Worm (Caenorhabditis elegans) whole organism, L1 larva: ENCODE measurements around the gene frpr-21.

Source experiments
- C04F5.9 ChIP-seq: sonication (generic microtip); optimal IDR thresholded peaks from 2 replicates; lab custom pipeline; 2016; ENCODE audit warnings: missing genetic modification characterization, missing compliant biosample characterization
- C16A3.4 ChIP-seq: fragments of 150-350 bp; optimal IDR thresholded peaks from 2 replicates; lab custom pipeline; 2014; ENCODE audit warnings: missing biosample characterization, missing genetic modification characterization
- C34B4.2 ChIP-seq: sonication (generic microtip); optimal IDR thresholded peaks from 2 replicates; lab custom pipeline; 2017; ENCODE audit warnings: mild to moderate bottlenecking, missing genetic modification characterization, missing compliant biosample characterization
- F16B12.6 ChIP-seq: fragments of 150-350 bp; optimal IDR thresholded peaks from 2 replicates; lab custom pipeline; 2014; ENCODE audit warnings: missing biosample characterization, missing genetic modification characterization
- alr-1 ChIP-seq: fragments of 200-800 bp; sonication (Bioruptor generic); optimal IDR thresholded peaks from 2 replicates; lab custom pipeline; 2018; ENCODE audit warnings: borderline replicate concordance, mild to moderate bottlenecking, missing genetic modification characterization, missing compliant biosample characterization
- ama-1 ChIP-seq: fragments of 150-350 bp; optimal IDR thresholded peaks from 2 replicates; lab custom pipeline; 2014
- ceh-63 ChIP-seq: fragments of 200-800 bp; sonication (Bioruptor generic); optimal IDR thresholded peaks from 2 replicates; lab custom pipeline; 2018; ENCODE audit warnings: mild to moderate bottlenecking, missing genetic modification characterization, missing compliant biosample characterization
- ceh-82 ChIP-seq, 3 experiments: fragments of 150-350 bp in 1 of 3; sonication (generic microtip) in 2 of 3; optimal IDR thresholded peaks; 2 replicates each; lab custom pipeline; 2014 to 2017; ENCODE audit warnings: missing biosample characterization in 3 of 3, missing genetic modification characterization in 3 of 3
- ceh-90 ChIP-seq: sonication (generic microtip); optimal IDR thresholded peaks from 2 replicates; lab custom pipeline; 2016; ENCODE audit warnings: missing genetic modification characterization, missing compliant biosample characterization
- dsc-1 ChIP-seq: sonication (generic microtip); optimal IDR thresholded peaks from 2 replicates; lab custom pipeline; 2016; ENCODE audit warnings: mild to moderate bottlenecking, missing genetic modification characterization, missing compliant biosample characterization
- efl-1 ChIP-seq, 4 experiments: fragments of 150-350 bp; optimal IDR thresholded peaks in 3 of 4; peaks in 1 of 4; 1 replicate in 1 of 4; 2 replicates in 3 of 4; lab custom pipeline; 2014; ENCODE audit warnings: missing biosample characterization in 2 of 4, missing genetic modification characterization in 2 of 4, missing genetic modification reagents in 2 of 4
- egl-13 ChIP-seq: sonication (generic microtip); optimal IDR thresholded peaks from 2 replicates; lab custom pipeline; 2016; ENCODE audit warnings: missing genotype, missing genetic modification reagents, missing genetic modification characterization, missing compliant biosample characterization
- egl-27 ChIP-seq, 2 experiments: fragments of 150-350 bp in 1 of 2; sonication (generic microtip); optimal IDR thresholded peaks; 3 replicates each; lab custom pipeline; 2017 to 2018; ENCODE audit warnings: missing biosample characterization in 2 of 2, missing genetic modification characterization in 2 of 2, missing genetic modification reagents in 2 of 2
- elt-2 ChIP-seq: sonication (generic microtip); optimal IDR thresholded peaks from 2 replicates; lab custom pipeline; 2016; ENCODE audit warnings: missing genetic modification characterization, mild to moderate bottlenecking, inconsistent platforms, missing compliant biosample characterization, missing genetic modification reagents
- elt-3 ChIP-seq, 6 experiments: fragments of 150-350 bp in 1 of 6; sonication (generic microtip); optimal IDR thresholded peaks; 2 replicates each; lab custom pipeline; 2017 to 2018; ENCODE audit warnings: missing biosample characterization in 6 of 6, missing genetic modification characterization in 6 of 6, inconsistent platforms in 1 of 6
- ets-5 ChIP-seq: fragments of 200-800 bp; sonication (Bioruptor generic); IDR thresholded peaks from 2 replicates; pipeline ENCODE4 v1.3.6; 2022; ENCODE audit warnings: missing genetic modification characterization, missing compliant biosample characterization
- fkh-4 ChIP-seq: sonication (generic microtip); optimal IDR thresholded peaks from 2 replicates; lab custom pipeline; 2016; ENCODE audit warnings: missing compliant biosample characterization, missing genetic modification characterization, borderline replicate concordance
- fkh-8 ChIP-seq: sonication (generic microtip); optimal IDR thresholded peaks from 2 replicates; lab custom pipeline; 2016; ENCODE audit warnings: mild to moderate bottlenecking, missing genetic modification characterization, missing compliant biosample characterization
- fos-1 ChIP-seq: fragments of 150-350 bp; optimal IDR thresholded peaks from 2 replicates; lab custom pipeline; 2014; ENCODE audit warnings: missing biosample characterization, missing genetic modification characterization
- grh-1 ChIP-seq: fragments of 200-800 bp; sonication (Bioruptor generic); IDR thresholded peaks from 2 replicates; pipeline ENCODE4 v1.3.6; 2022; ENCODE audit warnings: missing genetic modification reagents, missing genetic modification characterization, missing compliant biosample characterization
- hlh-17 ChIP-seq: fragments of 200-800 bp; sonication (Bioruptor generic); optimal IDR thresholded peaks from 2 replicates; lab custom pipeline; 2018; ENCODE audit warnings: missing genetic modification characterization, mild to moderate bottlenecking, missing compliant biosample characterization, moderate library complexity, borderline replicate concordance
- hpl-2 ChIP-seq: fragments of 150-350 bp; optimal IDR thresholded peaks from 2 replicates; lab custom pipeline; 2014; ENCODE audit warnings: missing biosample characterization, missing genetic modification reagents, missing genetic modification characterization
- irx-1 ChIP-seq: sonication (generic microtip); optimal IDR thresholded peaks from 2 replicates; lab custom pipeline; 2016; ENCODE audit warnings: missing genetic modification characterization, missing compliant biosample characterization
- isw-1 ChIP-seq: fragments of 200-800 bp; sonication (Bioruptor generic); IDR thresholded peaks from 2 replicates; pipeline ENCODE4 v1.3.6; 2022; ENCODE audit warnings: missing genetic modification characterization, missing compliant biosample characterization
- lin-14 ChIP-seq: fragments of 200-800 bp; sonication (Bioruptor generic); optimal IDR thresholded peaks from 2 replicates; lab custom pipeline; 2018; ENCODE audit warnings: mild to moderate bottlenecking, missing genetic modification characterization, moderate library complexity, missing compliant biosample characterization
- lsy-2 ChIP-seq, 2 experiments: fragments of 150-350 bp; optimal IDR thresholded peaks; 2 replicates each; lab custom pipeline; 2014; ENCODE audit warnings: missing biosample characterization in 2 of 2, missing genetic modification characterization in 2 of 2
- mab-9 ChIP-seq: fragments of 200-800 bp; sonication (Bioruptor generic); IDR thresholded peaks from 2 replicates; pipeline ENCODE4 v1.3.6; 2022; ENCODE audit warnings: missing genetic modification reagents, missing genetic modification characterization, missing compliant biosample characterization
- mdl-1 ChIP-seq, 2 experiments: fragments of 150-350 bp; optimal IDR thresholded peaks; 2 replicates each; lab custom pipeline; 2014 to 2017; ENCODE audit warnings: missing biosample characterization in 2 of 2, missing genetic modification characterization in 2 of 2, inconsistent platforms in 1 of 2
- nhr-12 ChIP-seq: sonication (generic microtip); optimal IDR thresholded peaks from 2 replicates; lab custom pipeline; 2017; ENCODE audit warnings: missing biosample characterization, missing genetic modification characterization
- nhr-19 ChIP-seq: fragments of 200-800 bp; sonication (Bioruptor generic); conservative IDR thresholded peaks from 2 replicates; pipeline ENCODE4 v1.3.6; 2022; ENCODE audit warnings: missing genetic modification characterization, missing compliant biosample characterization
- nhr-20 ChIP-seq: sonication (generic microtip); optimal IDR thresholded peaks from 2 replicates; lab custom pipeline; 2016; ENCODE audit warnings: mild to moderate bottlenecking, missing genetic modification characterization, missing compliant biosample characterization
- nhr-28 ChIP-seq: fragments of 150-350 bp; optimal IDR thresholded peaks from 2 replicates; lab custom pipeline; 2014; ENCODE audit warnings: missing biosample characterization, missing genetic modification characterization
- nhr-71 ChIP-seq: sonication (generic microtip); optimal IDR thresholded peaks from 2 replicates; lab custom pipeline; 2016; ENCODE audit warnings: mild to moderate bottlenecking, missing genetic modification characterization, moderate library complexity, missing compliant biosample characterization
- nhr-84 ChIP-seq: sonication (generic microtip); optimal IDR thresholded peaks from 2 replicates; lab custom pipeline; 2017; ENCODE audit warnings: missing biosample characterization, missing genetic modification characterization
- pag-3 ChIP-seq: sonication (generic microtip); optimal IDR thresholded peaks from 2 replicates; lab custom pipeline; 2017; ENCODE audit warnings: missing genetic modification characterization, mild to moderate bottlenecking, missing compliant biosample characterization, antibody characterized with exemption, borderline replicate concordance; ENCODE audit not compliant: insufficient read depth
- pax-3 ChIP-seq: fragments of 200-800 bp; sonication (Bioruptor generic); optimal IDR thresholded peaks from 2 replicates; lab custom pipeline; 2018; ENCODE audit warnings: mild to moderate bottlenecking, missing genetic modification characterization, moderate library complexity, missing compliant biosample characterization
- rnt-1 ChIP-seq: sonication (generic microtip); optimal IDR thresholded peaks from 2 replicates; lab custom pipeline; 2016; ENCODE audit warnings: mild to moderate bottlenecking, missing genetic modification characterization, moderate library complexity, missing compliant biosample characterization
- skn-1 ChIP-seq: fragments of 150-350 bp; optimal IDR thresholded peaks from 2 replicates; lab custom pipeline; 2014; ENCODE audit warnings: missing biosample characterization, missing genetic modification characterization
- snpc-4 ChIP-seq: fragments of 150-350 bp; optimal IDR thresholded peaks from 2 replicates; lab custom pipeline; 2014; ENCODE audit warnings: missing biosample characterization, missing genetic modification characterization
- snu-23 ChIP-seq: sonication (generic microtip); optimal IDR thresholded peaks from 2 replicates; lab custom pipeline; 2016; ENCODE audit warnings: missing genetic modification characterization, missing compliant biosample characterization
- sptf-1 ChIP-seq: fragments of 150-350 bp; optimal IDR thresholded peaks from 2 replicates; lab custom pipeline; 2014; ENCODE audit warnings: missing biosample characterization, missing genetic modification characterization
- swsn-7 ChIP-seq: sonication (generic microtip); optimal IDR thresholded peaks from 2 replicates; lab custom pipeline; 2016; ENCODE audit warnings: missing genetic modification characterization, missing compliant biosample characterization
- unc-30 ChIP-seq: sonication (generic microtip); optimal IDR thresholded peaks from 2 replicates; lab custom pipeline; 2017; ENCODE audit warnings: missing biosample characterization, missing genetic modification characterization
- unc-62 ChIP-seq: fragments of 150-350 bp; optimal IDR thresholded peaks from 2 replicates; lab custom pipeline; 2014; ENCODE audit warnings: missing biosample characterization, missing genetic modification reagents, missing genetic modification characterization
- unc-86 ChIP-seq: sonication (generic microtip); optimal IDR thresholded peaks from 2 replicates; lab custom pipeline; 2016; ENCODE audit warnings: missing genetic modification characterization, missing compliant biosample characterization
- unc-98 ChIP-seq: fragments of 200-800 bp; sonication (Bioruptor generic); IDR thresholded peaks from 2 replicates; pipeline ENCODE4 v1.3.6; 2022; ENCODE audit warnings: missing genetic modification characterization, missing compliant biosample characterization
- vab-15 ChIP-seq: sonication (generic microtip); optimal IDR thresholded peaks from 2 replicates; lab custom pipeline; 2017; ENCODE audit warnings: missing genotype, mild to moderate bottlenecking, missing genetic modification characterization, missing compliant biosample characterization
- xbp-1 ChIP-seq: sonication (generic microtip); optimal IDR thresholded peaks from 2 replicates; lab custom pipeline; 2016; ENCODE audit warnings: missing genetic modification characterization, missing compliant biosample characterization
- zag-1 ChIP-seq: fragments of 150-350 bp; optimal IDR thresholded peaks from 2 replicates; lab custom pipeline; 2014; ENCODE audit warnings: missing biosample characterization, missing genetic modification characterization
- zip-4 ChIP-seq: fragments of 200-800 bp; sonication (Bioruptor generic); optimal IDR thresholded peaks from 2 replicates; lab custom pipeline; 2018; ENCODE audit warnings: mild to moderate bottlenecking, missing genetic modification characterization, moderate library complexity, missing compliant biosample characterization
- ztf-11 ChIP-seq, 2 experiments: sonication (generic microtip); optimal IDR thresholded peaks; 2 replicates each; lab custom pipeline; 2016 to 2017; ENCODE audit warnings: missing genetic modification characterization in 2 of 2, missing biosample characterization in 1 of 2, missing compliant biosample characterization in 1 of 2

frpr-21 gene

ce11 chrII:10384680-10385383 lies 37.0 kb downstream of the frpr-21 start, which contains the start of gene ztf-27:
Gene ztf-27 (plus strand): TSS chrII:10385333.
- no peak for TF ChIP-seq ztf-11 (tag; optimal IDR thresholded peaks at IDR 0.05; lab: Kevin White, UChicago)
- TF ChIP-seq unc-98 (GFP tag; lab: Robert Waterston, UW): no peak
- TF ChIP-seq sptf-1 (tag; lab: Kevin White, UChicago): no peak
- TF ChIP-seq ets-5 (GFP tag; lab: Robert Waterston, UW): no peak
- no peak for TF ChIP-seq ceh-90 (tag; lab: Kevin White, UChicago)
- TF ChIP-seq snu-23 (GFP tag; lab: Kevin White, UChicago): peak; percentile 53
- TF ChIP-seq lin-14 (GFP tag; lab: Kevin White, UChicago): peak; percentile 69
- TF ChIP-seq ama-1 (lab: Kevin White, UChicago): no peak
- TF ChIP-seq nhr-28: no peak
- no peak for TF ChIP-seq ceh-63 (GFP tag; lab: Kevin White, UChicago)
- TF ChIP-seq hpl-2: no peak
- TF ChIP-seq mab-9 (GFP tag; lab: Robert Waterston, UW): no peak
- no peak for TF ChIP-seq nhr-12 (tag; lab: Kevin White, UChicago)
- no peak for TF ChIP-seq C34B4.2 (tag; lab: Kevin White, UChicago)
- TF ChIP-seq zag-1 (tag; lab: Kevin White, UChicago): no peak
- TF ChIP-seq nhr-19 (GFP tag; lab: Robert Waterston, UW): peak; percentile 37
- peak; percentile 18 to 22 for TF ChIP-seq efl-1 (optimal IDR thresholded peaks at IDR 0.05; lab: Kevin White, UChicago)
- TF ChIP-seq efl-1 (GFP tag; optimal IDR thresholded peaks at IDR 0.05 in 1 of 2; lab: Kevin White, UChicago): peak in 1 of 2 experiments; percentile 92
- TF ChIP-seq nhr-71 (tag; lab: Kevin White, UChicago): peak; percentile 62
- TF ChIP-seq xbp-1 (tag; lab: Kevin White, UChicago): peak; percentile 1
- no peak for TF ChIP-seq isw-1 (GFP tag; lab: Robert Waterston, UW)
- TF ChIP-seq fkh-8 (tag; lab: Kevin White, UChicago): no peak
- no peak for TF ChIP-seq egl-13 (tag; lab: Kevin White, UChicago)
- TF ChIP-seq lsy-2 (tag; optimal IDR thresholded peaks at IDR 0.05; lab: Kevin White, UChicago): peak in 1 of 2 experiments; percentile 54
- no peak for TF ChIP-seq unc-62 (GFP tag; lab: Kevin White, UChicago)
- no peak for TF ChIP-seq C16A3.4 (tag; lab: Kevin White, UChicago)
- TF ChIP-seq skn-1 (tag; lab: Kevin White, UChicago): peak; percentile 30
- no peak for TF ChIP-seq nhr-84
- no peak for TF ChIP-seq C04F5.9
- no peak for TF ChIP-seq F16B12.6 (tag; lab: Kevin White, UChicago)
- TF ChIP-seq grh-1 (GFP tag; lab: Robert Waterston, UW): no peak
- no peak for TF ChIP-seq vab-15 (tag; lab: Kevin White, UChicago)
- TF ChIP-seq swsn-7: peak; percentile 14
- TF ChIP-seq snpc-4 (tag; lab: Kevin White, UChicago): no peak
- no peak for TF ChIP-seq pax-3 (tag; lab: Kevin White, UChicago)
- no peak for TF ChIP-seq alr-1
- no peak for TF ChIP-seq unc-86 (tag; lab: Kevin White, UChicago)
- TF ChIP-seq ceh-82 (tag; optimal IDR thresholded peaks at IDR 0.05; lab: Kevin White, UChicago): no peak
- TF ChIP-seq pag-3: no peak
- TF ChIP-seq mdl-1 (tag; optimal IDR thresholded peaks at IDR 0.05; lab: Kevin White, UChicago): peak in 1 of 2 experiments; percentile 56
- TF ChIP-seq elt-3 (tag; optimal IDR thresholded peaks at IDR 0.05; lab: Kevin White, UChicago): peak in 2 of 6 experiments; percentile 38 to 42
- TF ChIP-seq unc-30 (tag; lab: Kevin White, UChicago): no peak
- TF ChIP-seq hlh-17: no peak
- no peak for TF ChIP-seq zip-4 (GFP tag; lab: Kevin White, UChicago)
- no peak for TF ChIP-seq fkh-4 (tag; lab: Kevin White, UChicago)
- peak; percentile 51 for TF ChIP-seq rnt-1 (tag; lab: Kevin White, UChicago)
- peak; percentile 64 for TF ChIP-seq nhr-20 (tag; lab: Kevin White, UChicago)
- no peak for TF ChIP-seq irx-1 (tag; lab: Kevin White, UChicago)
- TF ChIP-seq fos-1: no peak
- no peak for TF ChIP-seq egl-27 (tag; optimal IDR thresholded peaks at IDR 0.05; lab: Kevin White, UChicago)
- no peak for TF ChIP-seq dsc-1 (tag; lab: Kevin White, UChicago)
- TF ChIP-seq elt-2 (tag; lab: Kevin White, UChicago): no peak
